Worm (Caenorhabditis elegans): ENCODE measurements around the gene Y53G8AR.5.

ce11 chrIII:3349061-3349460 lies 51.8 kb downstream of the Y53G8AR.5 start:
- TF ChIP-seq che-1 (tag; optimal IDR thresholded peaks at IDR 0.05) (no peak), tbx-2 (tag; optimal IDR thresholded peaks at IDR 0.05) (no peak), hlh-6 (tag; optimal IDR thresholded peaks at IDR 0.05) (no peak), nhr-11 (tag; optimal IDR thresholded peaks at IDR 0.05) (no peak), dve-1 (tag; optimal IDR thresholded peaks at IDR 0.05) (no peak)

Measured in whole organism, late embryonic.